Worm (Caenorhabditis elegans) whole organism, L4 larva: Measurements from ENCODE around the gene F38A1.8.

Experiments
- ZK337.2 ChIP-seq: fragments of 200-800 bp; sonication (Bioruptor generic); IDR thresholded peaks from 2 replicates; pipeline ENCODE4 v1.3.6; 2022; ENCODE audit warnings: missing genetic modification reagents, missing genetic modification characterization, missing compliant biosample characterization
- ceh-62 ChIP-seq: sonication (generic microtip); optimal IDR thresholded peaks from 2 replicates; lab custom pipeline; 2017; ENCODE audit warnings: missing biosample characterization, missing genetic modification characterization
- lin-39 ChIP-seq: fragments of 150-350 bp; optimal IDR thresholded peaks from 2 replicates; lab custom pipeline; 2014; ENCODE audit warnings: missing biosample characterization, missing genetic modification reagents, missing genetic modification characterization
- nhr-76 ChIP-seq: fragments of 150-350 bp; optimal IDR thresholded peaks from 2 replicates; lab custom pipeline; 2014; ENCODE audit warnings: missing biosample characterization, missing genetic modification characterization
- sdz-12 ChIP-seq: fragments of 200-800 bp; sonication (Bioruptor generic); optimal IDR thresholded peaks from 2 replicates; lab custom pipeline; 2018; ENCODE audit warnings: mild to moderate bottlenecking, missing genetic modification characterization, missing compliant biosample characterization
- unc-39 ChIP-seq: sonication (generic microtip); optimal IDR thresholded peaks from 2 replicates; lab custom pipeline; 2017; ENCODE audit warnings: missing biosample characterization, missing genetic modification characterization
- unc-62 ChIP-seq, 3 experiments: fragments of 150-350 bp in 1 of 3; sonication (generic microtip); optimal IDR thresholded peaks in 2 of 3; peaks in 1 of 3; 1 replicate in 1 of 3; 2 replicates in 2 of 3; lab custom pipeline; 2014 to 2017; ENCODE audit warnings: missing biosample characterization in 3 of 3, missing genetic modification characterization in 3 of 3, missing genetic modification reagents in 3 of 3, missing genotype in 1 of 3

DNA sequence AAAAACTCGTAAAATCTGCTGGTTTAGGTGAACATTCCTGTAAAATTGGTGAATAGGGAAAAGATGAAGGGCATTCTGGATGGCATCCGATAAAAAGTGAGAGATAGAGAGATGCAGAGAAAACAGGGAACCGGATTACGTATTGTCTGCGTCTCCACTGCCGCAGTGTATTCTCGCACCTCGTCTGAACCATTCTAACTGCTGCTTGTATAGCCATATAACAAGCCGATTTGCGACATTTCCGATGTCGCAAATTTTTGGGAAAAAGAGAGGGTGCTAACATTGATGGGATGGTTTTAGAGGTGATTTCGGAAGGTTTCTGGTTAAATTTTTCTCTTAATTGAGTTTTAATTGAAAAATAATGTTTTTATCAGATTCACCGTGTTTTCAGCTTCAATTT is 18.5 kb downstream of the F38A1.8 start, which contains the start of gene W09G12.10:
- no peak for TF ChIP-seq ZK337.2 (GFP tag; lab: Robert Waterston, UW)
- no peak for TF ChIP-seq unc-39 (tag; lab: Kevin White, UChicago)
- TF ChIP-seq sdz-12 = no peak
- no peak for TF ChIP-seq nhr-76
- TF ChIP-seq lin-39 (tag; lab: Kevin White, UChicago) = no peak
- no peak for TF ChIP-seq unc-62 (GFP tag; optimal IDR thresholded peaks at IDR 0.05 in 1 of 2; lab: Kevin White, UChicago)
- TF ChIP-seq unc-62 (tag; optimal IDR thresholded peaks at IDR 0.05; lab: Kevin White, UChicago) = no peak
- TF ChIP-seq ceh-62 = no peak
